Worm (Caenorhabditis elegans) whole organism, L4/young adult: ENCODE measurements around the gene K11D9.3.

ENCODE experiments used
- W03F9.2 ChIP-seq: fragments of 150-350 bp; optimal IDR thresholded peaks from 2 replicates; lab custom pipeline; 2014; ENCODE audit warnings: missing biosample characterization, missing genetic modification characterization
- dao-5 ChIP-seq: sonication (generic microtip); optimal IDR thresholded peaks from 2 replicates; lab custom pipeline; 2016; ENCODE audit warnings: missing genotype, missing genetic modification characterization, moderate library complexity, missing compliant biosample characterization

DNA sequence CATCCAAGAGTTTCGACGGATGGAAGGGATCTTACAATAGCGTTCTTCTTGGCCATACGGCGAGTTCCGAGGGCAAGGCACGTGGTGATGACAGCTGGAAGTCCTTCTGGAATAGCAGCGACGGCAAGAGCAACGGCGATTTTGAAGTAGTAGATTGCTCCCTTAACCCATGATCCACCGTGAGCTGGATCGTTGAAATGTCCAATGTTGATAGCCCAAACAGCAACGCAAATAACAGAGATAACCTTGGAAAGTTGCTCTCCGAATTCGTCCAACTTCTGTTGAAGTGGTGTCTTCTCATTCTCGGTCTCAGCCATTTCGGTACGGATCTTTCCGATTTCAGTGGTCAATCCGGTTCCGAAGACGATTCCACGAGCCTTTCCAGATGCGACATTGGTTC is 13.2 kb upstream of the K11D9.3 start:
- TF ChIP-seq dao-5 (tag; lab: Kevin White, UChicago) (no peak), W03F9.2 (no peak)
